Worm (Caenorhabditis elegans) whole organism, L2 larva: ENCODE results near the gene F01F1.3.
A peak's percentile ranks its signal among the peaks of the same experiment; 100 is the strongest.

Source experiments
- C34F6.9 ChIP-seq: fragments of 150-350 bp; optimal IDR thresholded peaks from 2 replicates; lab custom pipeline; 2014; ENCODE audit warnings: missing biosample characterization, missing genetic modification characterization
- F13H6.1 ChIP-seq: sonication (generic microtip); optimal IDR thresholded peaks from 2 replicates; lab custom pipeline; 2016; ENCODE audit warnings: missing genetic modification characterization, missing compliant biosample characterization
- R02D3.7 ChIP-seq: fragments of 150-350 bp; optimal IDR thresholded peaks from 2 replicates; lab custom pipeline; 2014; ENCODE audit warnings: missing biosample characterization, missing genetic modification characterization
- Y55F3AM.14 ChIP-seq: fragments of 200-800 bp; sonication (Bioruptor generic); optimal IDR thresholded peaks from 2 replicates; lab custom pipeline; 2018; ENCODE audit warnings: mild to moderate bottlenecking, missing genetic modification characterization, missing compliant biosample characterization
- ZK546.5 ChIP-seq: sonication (generic microtip); optimal IDR thresholded peaks from 2 replicates; lab custom pipeline; 2017; ENCODE audit warnings: missing biosample characterization, missing genetic modification characterization
- alr-1 ChIP-seq: fragments of 150-350 bp; optimal IDR thresholded peaks from 2 replicates; lab custom pipeline; 2014; ENCODE audit warnings: missing biosample characterization, missing genetic modification characterization
- aly-2 ChIP-seq: fragments of 150-350 bp; optimal IDR thresholded peaks from 2 replicates; lab custom pipeline; 2014; ENCODE audit warnings: missing biosample characterization, missing genetic modification characterization
- ama-1 ChIP-seq: fragments of 150-350 bp; optimal IDR thresholded peaks from 2 replicates; lab custom pipeline; 2018; ENCODE audit warnings: inconsistent platforms
- blmp-1 ChIP-seq: sonication (generic microtip); optimal IDR thresholded peaks from 2 replicates; lab custom pipeline; 2017; ENCODE audit warnings: missing genetic modification characterization, mild to moderate bottlenecking, missing compliant biosample characterization, antibody characterized with exemption, moderate library complexity; ENCODE audit not compliant: insufficient read depth
- ceh-16 ChIP-seq: fragments of 150-350 bp; optimal IDR thresholded peaks from 2 replicates; lab custom pipeline; 2014; ENCODE audit warnings: missing biosample characterization, missing genetic modification characterization
- ceh-82 ChIP-seq: fragments of 150-350 bp; optimal IDR thresholded peaks from 2 replicates; lab custom pipeline; 2014; ENCODE audit warnings: missing biosample characterization, missing genetic modification characterization
- crh-2 ChIP-seq: sonication (generic microtip); optimal IDR thresholded peaks from 2 replicates; lab custom pipeline; 2017; ENCODE audit warnings: missing biosample characterization, missing genetic modification characterization
- dmd-4 ChIP-seq: sonication (generic microtip); optimal IDR thresholded peaks from 2 replicates; lab custom pipeline; 2017; ENCODE audit warnings: missing biosample characterization, missing genetic modification characterization
- egl-27 ChIP-seq: sonication (generic microtip); optimal IDR thresholded peaks from 3 replicates; lab custom pipeline; 2017; ENCODE audit warnings: missing biosample characterization, missing genetic modification reagents, missing genetic modification characterization
- elt-1 ChIP-seq: fragments of 150-350 bp; optimal IDR thresholded peaks from 2 replicates; lab custom pipeline; 2014; ENCODE audit warnings: missing biosample characterization, missing genetic modification characterization
- elt-3 ChIP-seq: sonication (generic microtip); optimal IDR thresholded peaks from 2 replicates; lab custom pipeline; 2017; ENCODE audit warnings: missing biosample characterization, missing genetic modification characterization
- fos-1 ChIP-seq: fragments of 150-350 bp; optimal IDR thresholded peaks from 2 replicates; lab custom pipeline; 2014; ENCODE audit warnings: missing biosample characterization, missing genetic modification characterization
- gmeb-1 ChIP-seq: fragments of 150-350 bp; optimal IDR thresholded peaks from 2 replicates; lab custom pipeline; 2014; ENCODE audit warnings: missing biosample characterization, missing genetic modification characterization
- lin-11 ChIP-seq: fragments of 150-350 bp; sonication (generic microtip); optimal IDR thresholded peaks from 2 replicates; lab custom pipeline; 2014; ENCODE audit warnings: missing biosample characterization, missing genetic modification characterization, inconsistent platforms, mixed read lengths
- lin-13 ChIP-seq: fragments of 150-350 bp; optimal IDR thresholded peaks from 2 replicates; lab custom pipeline; 2014; ENCODE audit warnings: missing biosample characterization, missing genetic modification reagents, missing genetic modification characterization
- lin-39 ChIP-seq: fragments of 150-350 bp; optimal IDR thresholded peaks from 2 replicates; lab custom pipeline; 2014; ENCODE audit warnings: missing biosample characterization, missing genetic modification reagents, missing genetic modification characterization
- lsy-2 ChIP-seq, 2 experiments: fragments of 150-350 bp in 1 of 2; sonication (generic microtip) in 1 of 2; optimal IDR thresholded peaks; 2 replicates each; lab custom pipeline; 2014 to 2017; ENCODE audit warnings: missing biosample characterization in 2 of 2, missing genetic modification characterization in 2 of 2
- mab-5 ChIP-seq: fragments of 150-350 bp; optimal IDR thresholded peaks from 2 replicates; lab custom pipeline; 2014; ENCODE audit warnings: missing biosample characterization, missing genetic modification characterization
- mbf-1 ChIP-seq: sonication (generic microtip); optimal IDR thresholded peaks from 2 replicates; lab custom pipeline; 2017; ENCODE audit warnings: missing biosample characterization, missing genetic modification characterization
- mdl-1 ChIP-seq, 2 experiments: fragments of 150-350 bp in 1 of 2; sonication (generic microtip) in 1 of 2; optimal IDR thresholded peaks; 2 replicates each; lab custom pipeline; 2017; ENCODE audit warnings: missing biosample characterization in 2 of 2, missing genetic modification characterization in 2 of 2
- nhr-11 ChIP-seq: fragments of 150-350 bp; optimal IDR thresholded peaks from 2 replicates; lab custom pipeline; 2014; ENCODE audit warnings: missing biosample characterization, missing genetic modification characterization
- nhr-12 ChIP-seq: fragments of 150-350 bp; optimal IDR thresholded peaks from 2 replicates; lab custom pipeline; 2014; ENCODE audit warnings: missing biosample characterization, missing genetic modification characterization
- nhr-129 ChIP-seq: fragments of 150-350 bp; optimal IDR thresholded peaks from 2 replicates; lab custom pipeline; 2014; ENCODE audit warnings: missing biosample characterization, missing genetic modification characterization
- nhr-21 ChIP-seq: fragments of 150-350 bp; optimal IDR thresholded peaks from 2 replicates; lab custom pipeline; 2014; ENCODE audit warnings: missing biosample characterization, missing genetic modification characterization
- nhr-23 ChIP-seq: fragments of 150-350 bp; optimal IDR thresholded peaks from 2 replicates; lab custom pipeline; 2014; ENCODE audit warnings: missing biosample characterization, missing genetic modification reagents, missing genetic modification characterization
- nhr-237 ChIP-seq: fragments of 150-350 bp; optimal IDR thresholded peaks from 2 replicates; lab custom pipeline; 2014; ENCODE audit warnings: missing biosample characterization, missing genetic modification characterization
- nhr-25 ChIP-seq: fragments of 150-350 bp; sonication (generic microtip); optimal IDR thresholded peaks from 3 replicates; lab custom pipeline; 2014; ENCODE audit warnings: missing biosample characterization, missing genetic modification characterization
- nhr-6 ChIP-seq: fragments of 150-350 bp; optimal IDR thresholded peaks from 2 replicates; lab custom pipeline; 2014; ENCODE audit warnings: missing biosample characterization, missing genetic modification characterization
- nhr-77 ChIP-seq: fragments of 150-350 bp; optimal IDR thresholded peaks from 2 replicates; lab custom pipeline; 2014; ENCODE audit warnings: missing biosample characterization, missing genetic modification characterization
- peb-1 ChIP-seq: fragments of 150-350 bp; optimal IDR thresholded peaks from 2 replicates; lab custom pipeline; 2014; ENCODE audit warnings: missing biosample characterization, missing genetic modification characterization
- sem-4 ChIP-seq: fragments of 150-350 bp; optimal IDR thresholded peaks from 2 replicates; lab custom pipeline; 2014; ENCODE audit warnings: missing biosample characterization, missing genetic modification reagents, missing genetic modification characterization
- skn-1 ChIP-seq: sonication (generic microtip); optimal IDR thresholded peaks from 2 replicates; lab custom pipeline; 2017; ENCODE audit warnings: missing biosample characterization, missing genetic modification characterization
- sma-3 ChIP-seq: sonication (generic microtip); optimal IDR thresholded peaks from 2 replicates; lab custom pipeline; 2016; ENCODE audit warnings: missing genetic modification reagents, missing genetic modification characterization, missing compliant biosample characterization
- sma-9 ChIP-seq, 2 experiments: fragments of 150-350 bp in 1 of 2; sonication (generic microtip) in 1 of 2; optimal IDR thresholded peaks; 2 replicates each; lab custom pipeline; 2014 to 2016; ENCODE audit warnings: missing genetic modification characterization in 2 of 2, mild to moderate bottlenecking in 1 of 2, missing biosample characterization in 1 of 2, missing compliant biosample characterization in 1 of 2, missing genetic modification reagents in 1 of 2, moderate library complexity in 1 of 2
- snpc-4 ChIP-seq: fragments of 150-350 bp; optimal IDR thresholded peaks from 2 replicates; lab custom pipeline; 2014; ENCODE audit warnings: missing biosample characterization, missing genetic modification characterization
- unc-39 ChIP-seq: fragments of 150-350 bp; optimal IDR thresholded peaks from 2 replicates; lab custom pipeline; 2014; ENCODE audit warnings: missing biosample characterization, missing genetic modification characterization
- unc-62 ChIP-seq: fragments of 150-350 bp; optimal IDR thresholded peaks from 2 replicates; lab custom pipeline; 2014; ENCODE audit warnings: missing biosample characterization, missing genetic modification reagents, missing genetic modification characterization
- zag-1 ChIP-seq: fragments of 150-350 bp; optimal IDR thresholded peaks from 2 replicates; lab custom pipeline; 2014; ENCODE audit warnings: missing biosample characterization, missing genetic modification characterization
- ztf-1 ChIP-seq: fragments of 200-800 bp; sonication (Bioruptor generic); conservative IDR thresholded peaks from 2 replicates; pipeline ENCODE4 v1.3.6; 2022; ENCODE audit warnings: missing genetic modification characterization, missing compliant biosample characterization
- ztf-11 ChIP-seq: sonication (generic microtip); optimal IDR thresholded peaks from 2 replicates; lab custom pipeline; 2017; ENCODE audit warnings: missing biosample characterization, missing genetic modification characterization
- ztf-4 ChIP-seq: fragments of 150-350 bp; optimal IDR thresholded peaks from 2 replicates; lab custom pipeline; 2014; ENCODE audit warnings: missing biosample characterization, missing genetic modification characterization

The F01F1.3 gene

DNA sequence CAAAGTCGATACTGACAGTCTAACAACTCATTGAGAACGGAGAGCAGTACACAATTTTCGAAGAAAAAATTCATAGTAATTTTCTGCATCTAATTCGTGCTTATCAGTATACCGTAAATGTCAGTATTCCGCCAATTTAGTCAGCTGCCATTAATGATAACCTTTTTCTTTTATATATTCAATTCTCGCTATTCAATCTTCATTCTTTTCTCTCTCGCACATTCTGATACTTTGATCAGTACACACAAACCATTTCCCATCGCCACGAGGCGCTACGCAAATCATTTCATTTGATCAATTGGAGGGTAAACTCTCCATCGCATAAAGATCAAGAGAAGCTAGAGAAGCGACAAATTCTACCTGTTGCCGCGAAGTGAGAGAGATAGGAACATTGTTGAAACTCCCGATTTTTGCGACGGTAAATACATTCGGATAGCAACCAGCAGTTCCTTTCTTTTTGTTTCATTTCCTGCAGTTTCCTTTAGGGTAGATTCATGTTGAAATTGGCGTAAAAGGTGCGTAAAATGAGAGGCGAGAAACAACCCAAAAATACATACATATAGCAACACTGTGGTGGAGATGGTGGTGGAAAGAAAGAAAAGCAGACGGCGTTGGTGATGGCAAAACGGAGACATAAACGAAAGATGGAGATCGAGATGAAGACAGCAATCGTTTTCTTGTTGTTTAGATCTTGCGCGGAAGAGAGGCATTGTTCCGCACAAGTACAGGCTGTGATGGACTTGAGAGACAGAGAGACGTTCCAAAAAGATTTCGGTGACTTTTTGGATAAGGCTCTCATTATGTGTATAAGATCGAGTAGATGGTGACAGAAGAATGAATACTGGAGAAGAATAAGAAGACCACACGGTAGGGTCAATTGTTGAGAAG is 33.3 kb upstream of the F01F1.3 start:
- TF ChIP-seq nhr-129 (tag; lab: Kevin White, UChicago) (peak; percentile 62), blmp-1 (tag; lab: Kevin White, UChicago) (peak; percentile 36), lsy-2 (tag; optimal IDR thresholded peaks at IDR 0.05; lab: Kevin White, UChicago) (peak in 1 of 2 experiments; percentile 58), F13H6.1 (tag; lab: Kevin White, UChicago) (peak; percentile 69), aly-2 (tag; lab: Kevin White, UChicago) (no peak), ztf-1 (GFP tag; lab: Robert Waterston, UW) (no peak), mdl-1 (tag; optimal IDR thresholded peaks at IDR 0.05; lab: Kevin White, UChicago) (peak; percentile 60 to 72), nhr-11 (tag; lab: Kevin White, UChicago) (no peak), ama-1 (lab: Kevin White, UChicago) (peak; percentile 73), nhr-237 (tag; lab: Kevin White, UChicago) (no peak), dmd-4 (no peak), crh-2 (tag; lab: Kevin White, UChicago) (peak; percentile 92), mab-5 (tag; lab: Kevin White, UChicago) (no peak), mbf-1 (tag; lab: Kevin White, UChicago) (no peak), Y55F3AM.14 (GFP tag; lab: Kevin White, UChicago) (no peak), ceh-16 (tag; lab: Kevin White, UChicago) (peak; percentile 9), peb-1 (tag; lab: Kevin White, UChicago) (no peak), sma-3 (GFP tag; lab: Kevin White, UChicago) (peak; percentile 71), egl-27 (tag; lab: Kevin White, UChicago) (peak; percentile 72), gmeb-1 (tag; lab: Kevin White, UChicago) (peak; percentile 53), fos-1 (peak; percentile 95), nhr-6 (tag; lab: Kevin White, UChicago) (no peak), snpc-4 (no peak), zag-1 (tag; lab: Kevin White, UChicago) (no peak), sma-9 (GFP tag; optimal IDR thresholded peaks at IDR 0.05; lab: Kevin White, UChicago) (peak; percentile 89), sma-9 (tag; optimal IDR thresholded peaks at IDR 0.05; lab: Kevin White, UChicago) (no peak), unc-62 (no peak), alr-1 (tag; lab: Kevin White, UChicago) (no peak), nhr-25 (tag; lab: Kevin White, UChicago) (peak; percentile 54), skn-1 (no peak), ztf-4 (tag; lab: Kevin White, UChicago) (peak; percentile 24), ztf-11 (tag; lab: Kevin White, UChicago) (no peak), nhr-23 (tag; lab: Kevin White, UChicago) (no peak), elt-3 (tag; lab: Kevin White, UChicago) (no peak), elt-1 (peak; percentile 96), nhr-21 (tag; lab: Kevin White, UChicago) (peak; percentile 73)

DNA sequence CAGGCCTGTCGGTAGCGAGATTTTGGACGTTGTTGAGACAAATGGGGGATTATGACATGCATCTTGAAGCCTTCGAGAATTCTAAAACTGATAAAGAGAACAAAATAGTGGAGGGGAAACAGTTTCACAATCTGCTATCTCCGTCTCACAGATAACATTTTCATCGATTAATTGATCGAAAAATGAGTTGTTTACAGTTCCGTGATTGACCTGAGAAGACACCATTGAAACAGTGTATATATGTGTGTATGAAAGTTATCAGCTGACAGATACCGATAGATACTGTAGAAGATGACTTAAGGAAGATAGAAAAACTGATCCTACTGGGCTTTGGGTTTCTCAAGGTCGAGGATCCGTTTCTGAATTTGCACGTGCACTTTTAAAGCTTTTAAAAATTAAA is 32.6 kb upstream of the F01F1.3 start:
- TF ChIP-seq elt-3 (tag; lab: Kevin White, UChicago) (no peak), egl-27 (tag; lab: Kevin White, UChicago) (peak; percentile 59), lsy-2 (tag; optimal IDR thresholded peaks at IDR 0.05; lab: Kevin White, UChicago) (peak in 1 of 2 experiments; percentile 32), fos-1 (peak; percentile 41), mdl-1 (tag; optimal IDR thresholded peaks at IDR 0.05; lab: Kevin White, UChicago) (no peak), nhr-21 (tag; lab: Kevin White, UChicago) (no peak), peb-1 (tag; lab: Kevin White, UChicago) (no peak), unc-39 (no peak), ceh-82 (tag; lab: Kevin White, UChicago) (no peak), lin-13 (no peak), nhr-6 (tag; lab: Kevin White, UChicago) (no peak), lin-39 (tag; lab: Kevin White, UChicago) (no peak), crh-2 (tag; lab: Kevin White, UChicago) (peak; percentile 25), Y55F3AM.14 (GFP tag; lab: Kevin White, UChicago) (no peak), skn-1 (peak; percentile 3), alr-1 (tag; lab: Kevin White, UChicago) (no peak), sma-9 (GFP tag; optimal IDR thresholded peaks at IDR 0.05; lab: Kevin White, UChicago) (peak; percentile 61), sma-9 (tag; optimal IDR thresholded peaks at IDR 0.05; lab: Kevin White, UChicago) (no peak), zag-1 (tag; lab: Kevin White, UChicago) (no peak), elt-1 (no peak), R02D3.7 (tag; lab: Kevin White, UChicago) (no peak), nhr-12 (no peak), C34F6.9 (no peak), dmd-4 (no peak), ZK546.5 (tag; lab: Kevin White, UChicago) (no peak), nhr-23 (tag; lab: Kevin White, UChicago) (no peak), nhr-25 (tag; lab: Kevin White, UChicago) (no peak), sem-4 (no peak), mab-5 (tag; lab: Kevin White, UChicago) (no peak), ztf-11 (tag; lab: Kevin White, UChicago) (no peak), lin-11 (tag; lab: Kevin White, UChicago) (no peak), gmeb-1 (tag; lab: Kevin White, UChicago) (peak; percentile 46), nhr-11 (tag; lab: Kevin White, UChicago) (no peak), ama-1 (lab: Kevin White, UChicago) (no peak), aly-2 (tag; lab: Kevin White, UChicago) (no peak), nhr-77 (tag; lab: Kevin White, UChicago) (no peak), F13H6.1 (tag; lab: Kevin White, UChicago) (no peak), ztf-1 (GFP tag; lab: Robert Waterston, UW) (no peak)
